Fruit fly (Drosophila melanogaster): Measurements from ENCODE around the gene Manf.

- no peak for TF ChIP-seq lola (GFP tag; optimal IDR thresholded peaks at IDR 0.05)
- no peak for TF ChIP-seq Abd-B (GFP tag; optimal IDR thresholded peaks at IDR 0.05)
- no peak for TF ChIP-seq usp (GFP tag; optimal IDR thresholded peaks at IDR 0.05)
- TF ChIP-seq tai (GFP tag; optimal IDR thresholded peaks at IDR 0.05): no peak
- no peak for TF ChIP-seq pan (optimal IDR thresholded peaks at IDR 0.05)
- TF ChIP-seq psq (GFP tag; optimal IDR thresholded peaks at IDR 0.05): no peak
- TF ChIP-seq fru (GFP tag; optimal IDR thresholded peaks at IDR 0.05): no peak
- TF ChIP-seq sage (GFP tag; optimal IDR thresholded peaks at IDR 0.05): no peak
- no peak for TF ChIP-seq CG9705 (GFP tag; optimal IDR thresholded peaks at IDR 0.05)
- no peak for TF ChIP-seq OdsH (GFP tag; optimal IDR thresholded peaks at IDR 0.05)
- TF ChIP-seq Vsx2 (GFP tag; optimal IDR thresholded peaks at IDR 0.05; ENCODE audit: partially characterized antibody): no peak
These were observed 39.9 kb downstream of the Manf start for dm6 chr3R:16389117-16389516.

Measured in whole organism, wandering third instar larva.